Worm (Caenorhabditis elegans) whole organism, L1 larva: ENCODE results near the gene rps-1.

Experiments used
- alr-1 ChIP-seq: fragments of 200-800 bp; sonication (Bioruptor generic); optimal IDR thresholded peaks from 2 replicates; lab custom pipeline; 2018; ENCODE audit warnings: borderline replicate concordance, mild to moderate bottlenecking, missing genetic modification characterization, missing compliant biosample characterization
- lin-35 ChIP-seq, 2 experiments: fragments of 150-350 bp; optimal IDR thresholded peaks; 2 replicates each; lab custom pipeline; 2014; ENCODE audit warnings: missing biosample characterization in 2 of 2, missing genetic modification characterization in 2 of 2, missing genetic modification reagents in 2 of 2
- lin-39 ChIP-seq: fragments of 150-350 bp; optimal IDR thresholded peaks from 2 replicates; lab custom pipeline; 2014; ENCODE audit warnings: missing biosample characterization, missing genetic modification reagents, missing genetic modification characterization
- nhr-84 ChIP-seq: sonication (generic microtip); optimal IDR thresholded peaks from 2 replicates; lab custom pipeline; 2017; ENCODE audit warnings: missing biosample characterization, missing genetic modification characterization
- sptf-1 ChIP-seq: fragments of 150-350 bp; optimal IDR thresholded peaks from 2 replicates; lab custom pipeline; 2014; ENCODE audit warnings: missing biosample characterization, missing genetic modification characterization
- unc-62 ChIP-seq: fragments of 150-350 bp; optimal IDR thresholded peaks from 2 replicates; lab custom pipeline; 2014; ENCODE audit warnings: missing biosample characterization, missing genetic modification reagents, missing genetic modification characterization

DNA sequence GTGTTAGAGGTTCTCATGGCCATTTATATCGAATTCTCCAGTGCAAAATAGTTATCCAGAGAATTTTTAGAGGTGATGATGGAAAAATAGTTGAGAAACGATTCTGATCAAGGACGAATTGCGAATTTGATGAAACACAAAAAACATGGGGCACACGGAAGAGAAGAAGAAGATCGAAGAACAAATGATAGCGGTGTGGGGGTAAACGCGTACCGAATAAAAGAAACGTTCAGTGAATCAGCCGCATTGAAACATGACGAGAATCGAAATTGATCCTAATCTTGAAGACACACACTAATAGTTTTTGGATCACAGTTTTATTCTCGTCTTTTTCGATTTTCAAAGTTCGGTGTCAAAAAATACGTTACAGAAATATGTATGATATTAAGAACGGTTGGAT, 19.5 kb downstream of the rps-1 start:
- TF ChIP-seq nhr-84 (tag; lab: Kevin White, UChicago) (no peak), sptf-1 (tag; lab: Kevin White, UChicago) (no peak), lin-35 (GFP tag; optimal IDR thresholded peaks at IDR 0.05; lab: Kevin White, UChicago) (no peak), unc-62 (GFP tag; lab: Kevin White, UChicago) (no peak), lin-39 (tag; lab: Kevin White, UChicago) (no peak), alr-1 (tag; lab: Kevin White, UChicago) (no peak)
